Worm (Caenorhabditis elegans): ENCODE results near the gene mps-4.

The mps-4 gene

DNA sequence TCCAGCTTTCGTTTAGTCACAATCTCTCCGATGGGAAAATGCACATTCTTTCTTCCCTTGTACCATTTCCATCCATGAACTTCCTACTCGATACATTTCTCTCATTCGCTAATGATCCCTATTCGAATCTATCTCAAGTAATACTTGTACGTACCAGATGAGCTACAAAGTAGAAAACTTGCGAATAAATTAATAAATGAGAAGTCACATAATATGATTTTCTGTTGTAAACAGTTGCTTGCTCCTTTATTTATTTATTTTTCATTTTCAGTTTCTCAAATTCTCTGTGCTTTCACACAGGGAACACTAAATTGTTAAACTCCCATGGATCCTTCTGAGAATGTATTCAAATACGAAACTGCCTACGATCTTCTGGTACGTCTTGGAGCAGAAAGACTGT, 45.4 kb downstream of the mps-4 start, which contains the start of gene rfs-1:
rfs-1 (plus strand) TSS at position 301 of the 400 bp plus-strand sequence.
- TF ChIP-seq elt-3 (tag; optimal IDR thresholded peaks at IDR 0.05) (no peak), cnd-1 (tag; optimal IDR thresholded peaks at IDR 0.05) (no peak), ceh-83 (GFP tag; optimal IDR thresholded peaks at IDR 0.05) (no peak), drap-1 (GFP tag; optimal IDR thresholded peaks at IDR 0.05) (no peak), sem-2 (GFP tag; optimal IDR thresholded peaks at IDR 0.05) (no peak), mab-5 (tag; optimal IDR thresholded peaks at IDR 0.05) (no peak)

DNA sequence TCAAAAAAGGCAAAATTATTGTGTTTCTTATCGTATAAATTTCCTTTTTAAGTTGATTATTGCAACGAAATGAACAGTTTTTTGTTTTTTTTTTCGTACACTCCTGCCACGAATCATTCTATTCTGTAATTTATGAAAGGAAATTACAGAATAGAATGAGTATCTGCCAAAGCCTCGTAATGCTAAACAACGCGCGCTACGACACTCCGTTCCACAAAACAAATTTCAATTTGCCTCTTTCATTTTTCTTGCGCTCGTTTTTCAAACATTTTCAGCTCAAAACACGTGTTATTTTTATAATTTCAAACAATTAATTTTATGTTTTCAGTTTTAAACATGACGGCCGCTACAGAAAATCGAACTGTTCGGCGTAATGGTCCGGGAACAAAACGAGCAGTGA, 46.8 kb downstream of the mps-4 start, which contains the start of gene mob-4:
mob-4 (plus strand) TSS at position 329 of the 400 bp plus-strand sequence.
- no peak for TF ChIP-seq unc-39 (tag; optimal IDR thresholded peaks at IDR 0.05)
- no peak for TF ChIP-seq nhr-28 (tag; optimal IDR thresholded peaks at IDR 0.05)
- TF ChIP-seq ceh-39 (tag; optimal IDR thresholded peaks at IDR 0.05) = no peak
- TF ChIP-seq ham-2 (GFP tag; optimal IDR thresholded peaks at IDR 0.05) = no peak
- TF ChIP-seq unc-120 (tag; optimal IDR thresholded peaks at IDR 0.05; ENCODE audit: poor library complexity, severe bottlenecking) = no peak
- no peak for TF ChIP-seq sem-2 (GFP tag; optimal IDR thresholded peaks at IDR 0.05)
- no peak for TF ChIP-seq mls-2 (tag; optimal IDR thresholded peaks at IDR 0.05)
- no peak for TF ChIP-seq ceh-43 (GFP tag; optimal IDR thresholded peaks at IDR 0.05)
- no peak for TF ChIP-seq nhr-2 (tag; optimal IDR thresholded peaks at IDR 0.05)
- TF ChIP-seq ztf-11 (tag; optimal IDR thresholded peaks at IDR 0.05) = no peak
- TF ChIP-seq tbx-8 (GFP tag; optimal IDR thresholded peaks at IDR 0.05) = no peak
- TF ChIP-seq lin-32 (GFP tag; optimal IDR thresholded peaks at IDR 0.05) = no peak
- TF ChIP-seq blmp-1 (tag; optimal IDR thresholded peaks at IDR 0.05) = no peak
- TF ChIP-seq drap-1 (GFP tag; optimal IDR thresholded peaks at IDR 0.05) = no peak
- no peak for TF ChIP-seq M03D4.4 (tag; optimal IDR thresholded peaks at IDR 0.05)
- TF ChIP-seq lin-13 (tag; optimal IDR thresholded peaks at IDR 0.05) = no peak
- no peak for TF ChIP-seq unc-62 (GFP tag; optimal IDR thresholded peaks at IDR 0.05)
- no peak for TF ChIP-seq nhr-12 (tag; optimal IDR thresholded peaks at IDR 0.05)
- no peak for TF ChIP-seq ces-1 (GFP tag; optimal IDR thresholded peaks at IDR 0.05)
